Fruit fly (Drosophila melanogaster) whole organism, embryonic: ENCODE results near the gene CG31473.

ENCODE experiments used
- Abd-B ChIP-seq: fragments of 200-800 bp; sonication (Bioruptor generic); optimal IDR thresholded peaks from 2 replicates; lab custom pipeline; 2018; ENCODE audit warnings: missing biosample characterization, mild to moderate bottlenecking, missing genetic modification characterization, moderate library complexity
- Aef1 ChIP-seq: fragments of 200-800 bp; sonication (Bioruptor generic); IDR thresholded peaks from 3 replicates; pipeline ENCODE4 v1.3.6; 2022; ENCODE audit warnings: missing biosample characterization, missing genetic modification characterization
- CG11696 ChIP-seq: fragments of 200-800 bp; sonication (Bioruptor generic); IDR thresholded peaks from 2 replicates; pipeline ENCODE4 v1.3.6; 2022; ENCODE audit warnings: missing biosample characterization, missing genetic modification characterization
- CG12104 ChIP-seq: fragments of 200-800 bp; sonication (Bioruptor generic); optimal IDR thresholded peaks from 3 replicates; lab custom pipeline; 2016; ENCODE audit warnings: missing biosample characterization, missing genetic modification characterization
- CG12155 ChIP-seq: fragments of 200-800 bp; sonication (Bioruptor generic); optimal IDR thresholded peaks from 3 replicates; lab custom pipeline; 2016; ENCODE audit warnings: missing biosample characterization, missing genetic modification characterization
- CG12219 ChIP-seq: fragments of 200-800 bp; sonication (Bioruptor generic); optimal IDR thresholded peaks from 3 replicates; lab custom pipeline; 2018; ENCODE audit warnings: missing biosample characterization, mild to moderate bottlenecking, missing genetic modification characterization
- CG12299 ChIP-seq: fragments of 200-800 bp; sonication (Bioruptor generic); optimal IDR thresholded peaks from 2 replicates; lab custom pipeline; 2018; ENCODE audit warnings: missing biosample characterization, mild to moderate bottlenecking, missing genetic modification characterization
- CG12942 ChIP-seq: fragments of 200-800 bp; sonication (Bioruptor generic); optimal IDR thresholded peaks from 3 replicates; lab custom pipeline; 2016; ENCODE audit warnings: missing biosample characterization, missing genetic modification characterization
- CG13624 ChIP-seq: fragments of 200-800 bp; sonication (Bioruptor generic); optimal IDR thresholded peaks from 2 replicates; lab custom pipeline; 2016; ENCODE audit warnings: missing biosample characterization, missing genetic modification characterization
- CG14441 ChIP-seq: fragments of 200-800 bp; sonication (Bioruptor generic); IDR thresholded peaks from 2 replicates; pipeline ENCODE4 v1.3.6; 2022; ENCODE audit warnings: missing biosample characterization, missing genetic modification characterization
- CG14710 ChIP-seq: fragments of 200-800 bp; sonication (Bioruptor generic); optimal IDR thresholded peaks from 3 replicates; lab custom pipeline; 2019; ENCODE audit warnings: missing biosample characterization, mild to moderate bottlenecking, missing genetic modification characterization, moderate library complexity
- CG15269 ChIP-seq: fragments of 200-800 bp; sonication (Bioruptor generic); optimal IDR thresholded peaks from 2 replicates; lab custom pipeline; 2018; ENCODE audit warnings: missing biosample characterization, mild to moderate bottlenecking, missing genetic modification characterization, moderate library complexity
- CG1603 ChIP-seq: fragments of 200-800 bp; sonication (Bioruptor generic); optimal IDR thresholded peaks from 2 replicates; lab custom pipeline; 2019; ENCODE audit warnings: missing biosample characterization, mild to moderate bottlenecking, missing genetic modification characterization, moderate library complexity
- CG2712 ChIP-seq: fragments of 200-800 bp; optimal IDR thresholded peaks from 3 replicates; lab custom pipeline; 2019; ENCODE audit warnings: missing biosample characterization, mild to moderate bottlenecking, missing genetic modification characterization, moderate library complexity
- CG30403 ChIP-seq: fragments of 200-800 bp; sonication (Bioruptor generic); optimal IDR thresholded peaks from 3 replicates; lab custom pipeline; 2016; ENCODE audit warnings: missing biosample characterization, missing genetic modification characterization
- CG32772 ChIP-seq: fragments of 200-800 bp; sonication (Bioruptor generic); IDR thresholded peaks from 2 replicates; pipeline ENCODE4 v1.3.6; 2022; ENCODE audit warnings: missing biosample characterization, missing genetic modification characterization
- CG34376 ChIP-seq: fragments of 200-800 bp; sonication (Bioruptor generic); optimal IDR thresholded peaks from 2 replicates; lab custom pipeline; 2018; ENCODE audit warnings: missing biosample characterization, mild to moderate bottlenecking, missing genetic modification characterization
- CG6254 ChIP-seq: fragments of 200-800 bp; sonication (Bioruptor generic); optimal IDR thresholded peaks from 3 replicates; lab custom pipeline; 2017; ENCODE audit warnings: mild to moderate bottlenecking, missing biosample characterization, missing genetic modification reagents, missing genetic modification characterization
- CG7745 ChIP-seq: fragments of 200-800 bp; sonication (Bioruptor generic); optimal IDR thresholded peaks from 2 replicates; lab custom pipeline; 2018; ENCODE audit warnings: missing biosample characterization, mild to moderate bottlenecking, missing genetic modification characterization, moderate library complexity
- CG8089 ChIP-seq: fragments of 200-800 bp; sonication (Bioruptor generic); optimal IDR thresholded peaks from 3 replicates; lab custom pipeline; 2016; ENCODE audit warnings: missing biosample characterization, missing genetic modification characterization
- CG8765 ChIP-seq: fragments of 200-800 bp; sonication (Bioruptor generic); IDR thresholded peaks from 2 replicates; pipeline ENCODE4 v1.3.6; 2022; ENCODE audit warnings: missing biosample characterization, missing genetic modification characterization
- CG8924 ChIP-seq: fragments of 200-800 bp; optimal IDR thresholded peaks from 3 replicates; lab custom pipeline; 2019; ENCODE audit warnings: missing biosample characterization, mild to moderate bottlenecking, missing genetic modification characterization, moderate library complexity
- CTCF ChIP-seq: fragments of 200-800 bp; sonication (Bioruptor generic); optimal IDR thresholded peaks from 2 replicates; lab custom pipeline; 2017; ENCODE audit warnings: missing biosample characterization, mild to moderate bottlenecking, missing genetic modification characterization, moderate library complexity
- CoRest ChIP-seq: fragments of 200-800 bp; sonication (Bioruptor generic); optimal IDR thresholded peaks from 3 replicates; lab custom pipeline; 2018; ENCODE audit warnings: missing biosample characterization, mild to moderate bottlenecking, missing genetic modification characterization, moderate library complexity
- Deaf1 ChIP-seq: fragments of 200-800 bp; optimal IDR thresholded peaks from 3 replicates; lab custom pipeline; 2019; ENCODE audit warnings: missing biosample characterization, mild to moderate bottlenecking, missing genetic modification characterization, moderate library complexity
- Dek ChIP-seq: fragments of 200-800 bp; sonication (Bioruptor generic); optimal IDR thresholded peaks from 3 replicates; lab custom pipeline; 2019; ENCODE audit warnings: missing biosample characterization, mild to moderate bottlenecking, missing genetic modification characterization, moderate library complexity
- Elba2 ChIP-seq: fragments of 200-800 bp; sonication (Bioruptor generic); optimal IDR thresholded peaks from 3 replicates; lab custom pipeline; 2016; ENCODE audit warnings: missing biosample characterization, missing genetic modification characterization
- Ets65A ChIP-seq: fragments of 200-800 bp; sonication (Bioruptor generic); peaks from one replicate; lab custom pipeline; 2016; ENCODE audit warnings: missing biosample characterization, missing genetic modification characterization
- Gug ChIP-seq: fragments of 200-800 bp; sonication (Bioruptor generic); IDR thresholded peaks from 4 replicates; pipeline ENCODE4 v1.3.6; 2022; ENCODE audit warnings: missing biosample characterization, missing genetic modification characterization
- HHEX ChIP-seq: fragments of 200-800 bp; sonication (Bioruptor generic); optimal IDR thresholded peaks from 3 replicates; lab custom pipeline; 2017; ENCODE audit warnings: missing biosample characterization, mild to moderate bottlenecking, missing genetic modification characterization, missing genetic modification reagents
- Hr39 ChIP-seq: fragments of >200 bp; optimal IDR thresholded peaks from 2 replicates; lab custom pipeline; 2017
- Max ChIP-seq: fragments of 200-800 bp; sonication (Bioruptor generic); optimal IDR thresholded peaks from 2 replicates; lab custom pipeline; 2016; ENCODE audit warnings: missing biosample characterization, mild to moderate bottlenecking, missing genetic modification characterization
- Nf-YA ChIP-seq: fragments of 200-800 bp; sonication (Bioruptor generic); IDR thresholded peaks from 2 replicates; pipeline ENCODE4 v1.3.6; 2022; ENCODE audit warnings: missing biosample characterization, missing genetic modification characterization
- NfI ChIP-seq: fragments of 200-800 bp; sonication (Bioruptor generic); optimal IDR thresholded peaks from 3 replicates; lab custom pipeline; 2018; ENCODE audit warnings: missing biosample characterization, mild to moderate bottlenecking, missing genetic modification characterization, moderate library complexity
- Ravus ChIP-seq: fragments of 200-800 bp; sonication (Bioruptor generic); IDR thresholded peaks from 2 replicates; pipeline ENCODE4 v1.3.6; 2022; ENCODE audit warnings: missing biosample characterization, missing genetic modification characterization
- Rfx ChIP-seq: fragments of 200-800 bp; sonication (Bioruptor generic); IDR thresholded peaks from 2 replicates; pipeline ENCODE4 v1.3.6; 2022; ENCODE audit warnings: missing biosample characterization, missing genetic modification characterization
- Scr ChIP-seq: fragments of 200-800 bp; sonication (Bioruptor generic); IDR thresholded peaks from 2 replicates; pipeline ENCODE4 v1.3.6; 2022; ENCODE audit warnings: missing biosample characterization, missing genetic modification characterization; ENCODE audit not compliant: partially characterized antibody
- Sin3A ChIP-seq: fragments of >200 bp; optimal IDR thresholded peaks from 2 replicates; lab custom pipeline; 2018
- cwo ChIP-seq: fragments of 200-800 bp; sonication (Bioruptor generic); optimal IDR thresholded peaks from 3 replicates; lab custom pipeline; 2017; ENCODE audit warnings: missing biosample characterization, missing genetic modification characterization, mild to moderate bottlenecking, moderate library complexity, missing genetic modification reagents
- disco-r ChIP-seq: fragments of 200-800 bp; sonication (Bioruptor generic); optimal IDR thresholded peaks from 2 replicates; lab custom pipeline; 2016; ENCODE audit warnings: missing biosample characterization, missing genetic modification characterization
- dmrt99B ChIP-seq: fragments of 200-800 bp; sonication (Bioruptor generic); optimal IDR thresholded peaks from 2 replicates; lab custom pipeline; 2018; ENCODE audit warnings: missing biosample characterization, mild to moderate bottlenecking, missing genetic modification characterization, moderate library complexity
- en ChIP-seq: fragments of 200-800 bp; sonication (Bioruptor generic); optimal IDR thresholded peaks from 2 replicates; lab custom pipeline; 2016; ENCODE audit warnings: missing biosample characterization, missing genetic modification characterization
- hkb ChIP-seq, 2 experiments: fragments of 200-800 bp in 1 of 2; fragments of >200 bp in 1 of 2; sonication (Bioruptor generic) in 1 of 2; IDR thresholded peaks in 1 of 2; optimal IDR thresholded peaks in 1 of 2; 2 replicates each; pipeline versions ENCODE4 v1.3.6 to Lab custom; 2017 to 2022; ENCODE audit warnings: missing biosample characterization in 1 of 2, missing genetic modification characterization in 1 of 2
- hth ChIP-seq: fragments of >200 bp; optimal IDR thresholded peaks from 2 replicates; lab custom pipeline; 2017; ENCODE audit warnings: inconsistent platforms
- ken ChIP-seq: fragments of 200-800 bp; sonication (Bioruptor generic); IDR thresholded peaks from 3 replicates; pipeline ENCODE4 v1.3.6; 2022; ENCODE audit warnings: missing biosample characterization, missing genetic modification characterization
- lilli ChIP-seq: fragments of 200-800 bp; sonication (Bioruptor generic); optimal IDR thresholded peaks from 3 replicates; lab custom pipeline; 2016; ENCODE audit warnings: missing biosample characterization, missing genetic modification characterization
- phol ChIP-seq: fragments of 200-800 bp; sonication (Bioruptor generic); optimal IDR thresholded peaks from 3 replicates; lab custom pipeline; 2018; ENCODE audit warnings: missing biosample characterization, mild to moderate bottlenecking, missing genetic modification characterization, moderate library complexity
- pzg ChIP-seq: fragments of 200-800 bp; sonication (Bioruptor generic); optimal IDR thresholded peaks from 3 replicates; lab custom pipeline; 2018; ENCODE audit warnings: missing biosample characterization, mild to moderate bottlenecking, missing genetic modification characterization, moderate library complexity
- ranshi ChIP-seq: fragments of 200-800 bp; sonication (Bioruptor generic); IDR thresholded peaks from 2 replicates; pipeline ENCODE4 v1.3.6; 2022; ENCODE audit warnings: missing biosample characterization, missing genetic modification characterization
- shn ChIP-seq: fragments of 200-800 bp; sonication (Bioruptor generic); optimal IDR thresholded peaks from 3 replicates; lab custom pipeline; 2016; ENCODE audit warnings: missing biosample characterization, missing genetic modification characterization
- unpg ChIP-seq: fragments of 200-800 bp; sonication (Bioruptor generic); optimal IDR thresholded peaks from 3 replicates; lab custom pipeline; 2018; ENCODE audit warnings: missing biosample characterization, mild to moderate bottlenecking, missing genetic modification characterization, moderate library complexity

The CG31473 gene

DNA sequence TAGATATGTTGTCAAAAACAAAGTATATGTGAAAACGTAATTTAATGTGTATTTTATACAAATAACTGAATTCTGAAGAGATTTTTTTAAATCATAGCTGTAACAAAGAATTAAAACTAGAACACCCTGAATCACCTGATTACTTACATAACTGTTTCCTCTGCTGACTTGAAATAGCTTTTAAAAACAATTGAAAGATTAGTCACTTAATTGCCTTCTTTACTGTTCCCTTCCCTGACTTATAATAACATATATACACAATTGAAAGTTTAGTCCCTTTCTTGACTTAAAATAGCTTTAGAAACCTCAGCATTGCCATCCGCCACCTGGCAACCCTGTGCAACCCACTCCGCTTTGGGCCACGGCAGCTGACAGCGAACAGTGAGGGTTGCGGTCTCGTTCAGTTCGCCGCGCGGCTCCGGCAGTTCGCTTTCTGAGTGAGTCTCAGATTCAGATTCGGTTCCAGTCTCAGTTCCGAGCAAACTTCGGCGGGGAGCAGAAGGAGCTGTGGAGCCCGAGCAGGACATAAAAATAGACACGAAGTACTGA, 2.4 kb downstream of the CG31473 start, which contains the start of gene CG34384 (continued):
- TF ChIP-seq CG13624 (GFP tag; lab: Kevin White, UChicago) (peak; percentile 36), CG1603 (tag; lab: Kevin White, UChicago) (no peak), unpg (GFP tag; lab: Kevin White, UChicago) (peak; percentile 14), Nf-YA (GFP tag; lab: Robert Waterston, UW) (no peak), pzg (GFP tag; lab: Kevin White, UChicago) (no peak), Max (GFP tag; lab: Kevin White, UChicago) (peak; percentile 39), CG12155 (GFP tag; lab: Kevin White, UChicago) (peak; percentile 46), HHEX (peak; percentile 50), dmrt99B (tag; lab: Kevin White, UChicago) (peak; percentile 70), Sin3A (lab: Kevin White, UChicago) (no peak), Rfx (GFP tag; lab: Robert Waterston, UW) (peak; percentile 29; the same call in 1 of the 2 replicates), CTCF (no peak), CG15269 (tag; lab: Kevin White, UChicago) (peak; percentile 48), CG7745 (tag; lab: Kevin White, UChicago) (no peak), CG12104 (GFP tag; lab: Kevin White, UChicago) (peak; percentile 72), CG2712 (peak; percentile 67), ken (GFP tag; lab: Robert Waterston, UW) (no peak), CG12219 (GFP tag; lab: Kevin White, UChicago) (peak; percentile 19), Gug (GFP tag; lab: Robert Waterston, UW) (peak; percentile 65; the same call in 2 of the 4 replicates), ranshi (GFP tag; lab: Robert Waterston, UW) (no peak), phol (peak; percentile 73), CG14441 (GFP tag; lab: Robert Waterston, UW) (peak; percentile 33; the same call in 1 of the 2 replicates), en (GFP tag; lab: Kevin White, UChicago) (peak; percentile 17), CG12942 (GFP tag; lab: Kevin White, UChicago) (peak; percentile 6), Ets65A (peak; percentile 85), Abd-B (no peak), Elba2 (GFP tag; lab: Kevin White, UChicago) (peak; percentile 14), CG32772 (no peak), CG12299 (no peak), Dek (tag; lab: Kevin White, UChicago) (peak; percentile 33), shn (GFP tag; lab: Kevin White, UChicago) (no peak), hkb (optimal IDR thresholded peaks at IDR 0.05; lab: Kevin White, UChicago) (no peak), hkb (GFP tag; IDR thresholded peaks at IDR 0.05; lab: Robert Waterston, UW) (peak; percentile 41; the same call in 1 of the 2 replicates), Scr (GFP tag; lab: Robert Waterston, UW) (no peak), Ravus (GFP tag; lab: Robert Waterston, UW) (no peak), CG11696 (no peak), Hr39 (lab: Kevin White, UChicago) (no peak), disco-r (GFP tag; lab: Kevin White, UChicago) (peak; percentile 33), hth (lab: Kevin White, UChicago) (no peak), CG30403 (GFP tag; lab: Kevin White, UChicago) (peak; percentile 75), CG8765 (peak; percentile 17; the same call in 1 of the 2 replicates), cwo (peak; percentile 69), CG8089 (GFP tag; lab: Kevin White, UChicago) (peak; percentile 8), CoRest (peak; percentile 70), CG6254 (GFP tag; lab: Kevin White, UChicago) (peak; percentile 28), Deaf1 (peak; percentile 89), CG8924 (peak; percentile 61), NfI (peak; percentile 19), lilli (GFP tag; lab: Kevin White, UChicago) (peak; percentile 58), Aef1 (GFP tag; lab: Robert Waterston, UW) (peak; percentile 9; the same call in 1 of the 3 replicates), CG34376 (GFP tag; lab: Kevin White, UChicago) (peak; percentile 80), CG14710 (peak; percentile 72)
